Worm (Caenorhabditis elegans) whole organism, dauer: Measurements from ENCODE around the gene gpch-1.

ENCODE experiments used
- unc-62 ChIP-seq: sonication (generic microtip); optimal IDR thresholded peaks from 2 replicates; lab custom pipeline; 2017; ENCODE audit warnings: missing biosample characterization, missing genetic modification reagents, missing genetic modification characterization

Gene gpch-1

DNA sequence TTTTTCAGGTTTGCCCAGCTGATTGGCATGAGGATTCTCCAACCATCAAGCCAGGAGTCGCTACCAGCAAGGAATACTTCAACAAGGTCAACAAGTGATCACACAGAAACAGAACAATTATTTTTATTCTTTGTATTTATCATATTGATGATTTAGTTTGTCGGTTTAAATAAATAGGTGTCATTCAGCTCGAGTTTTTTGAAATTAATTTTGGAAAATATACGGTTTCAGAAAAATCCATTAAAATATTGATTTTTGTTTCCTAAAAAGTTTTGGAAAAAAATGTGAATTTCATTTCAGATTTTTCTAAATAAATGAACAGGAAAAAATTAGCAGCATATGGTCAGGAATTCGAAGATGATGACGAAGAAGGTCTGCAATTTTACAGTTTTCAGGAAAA, at the start of gene gpch-1:
Gene gpch-1 (plus strand): TSS at position 301 of the 400 bp plus-strand sequence.
- TF ChIP-seq unc-62 (GFP tag; lab: Kevin White, UChicago): no peak

DNA sequence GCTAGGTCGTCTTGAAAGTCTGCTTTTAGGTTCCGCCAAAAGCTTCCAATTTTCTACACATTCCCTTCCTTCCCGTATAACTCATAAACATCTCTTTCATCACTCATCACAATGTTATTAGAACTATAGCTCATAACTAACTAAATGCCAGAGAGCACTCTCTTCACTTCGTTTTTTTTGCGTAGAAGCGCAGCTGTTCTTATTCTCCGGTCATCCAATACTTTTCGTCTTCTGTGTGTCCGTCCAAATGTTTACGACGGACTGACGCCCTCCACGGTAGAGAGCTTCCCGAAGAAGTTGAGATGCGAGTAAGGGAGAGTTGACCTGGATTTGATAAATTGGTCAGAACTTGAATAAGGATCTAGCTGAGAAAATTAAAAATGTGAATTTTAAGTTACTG, 49.1 kb upstream of the gpch-1 start:
- TF ChIP-seq unc-62 (GFP tag; lab: Kevin White, UChicago): no peak

DNA sequence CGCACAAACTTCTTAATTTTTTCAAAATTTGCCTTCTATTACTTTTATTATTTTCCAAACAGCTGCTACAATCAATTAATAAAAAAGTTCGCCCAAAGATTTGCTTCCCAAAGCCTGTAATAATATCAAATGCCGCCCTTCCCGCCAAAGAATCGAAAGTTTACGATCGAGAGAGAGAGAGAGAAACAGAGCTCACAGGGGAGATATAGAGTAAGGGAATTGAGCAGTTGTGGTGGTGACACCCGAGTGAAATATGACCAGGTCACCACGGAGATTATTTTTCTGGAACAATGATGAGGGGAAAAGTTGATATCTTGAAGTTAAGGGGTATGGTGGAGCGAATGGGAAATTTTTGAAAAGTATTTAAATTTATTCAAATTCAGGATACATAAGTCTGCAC, 48.5 kb upstream of the gpch-1 start:
- TF ChIP-seq unc-62 (GFP tag; lab: Kevin White, UChicago): no peak

DNA sequence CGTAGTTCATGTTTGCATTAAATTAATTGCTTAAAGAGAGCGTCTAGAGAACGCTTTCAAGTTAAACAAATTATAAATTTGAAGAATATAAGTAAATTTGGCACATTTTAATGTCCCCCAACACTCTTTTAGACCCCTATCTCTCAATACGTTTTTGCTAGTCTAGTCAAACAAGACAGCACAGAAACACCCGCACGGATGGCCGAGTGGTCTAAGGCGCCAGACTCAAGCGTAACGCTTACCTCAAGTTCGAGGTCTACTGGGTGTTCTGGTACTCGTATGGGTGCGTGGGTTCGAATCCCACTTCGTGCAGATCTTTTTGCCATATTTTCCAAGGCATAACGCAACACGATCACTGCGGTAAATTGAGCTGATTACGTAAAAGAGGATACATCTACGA, 46.0 kb upstream of the gpch-1 start:
- no peak for TF ChIP-seq unc-62 (GFP tag; lab: Kevin White, UChicago)

DNA sequence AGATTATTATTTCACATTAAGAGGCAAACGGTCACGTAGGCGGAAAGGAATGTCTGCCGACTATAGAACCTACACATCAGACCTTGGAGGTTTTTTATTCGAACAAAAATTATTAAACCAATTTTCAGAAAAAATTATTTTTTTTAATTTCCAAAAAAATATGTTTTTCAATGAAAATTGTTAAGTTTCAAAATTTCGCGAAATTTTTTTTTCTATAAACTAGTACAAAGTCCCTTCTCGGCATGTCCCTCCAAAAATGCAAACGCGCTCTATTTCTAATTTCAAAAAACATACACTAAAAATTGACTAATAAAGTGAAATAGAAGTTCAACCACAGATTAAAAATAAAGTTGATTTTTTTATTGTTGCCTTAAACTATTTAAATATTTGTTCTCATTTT, 43.4 kb upstream of the gpch-1 start, which contains the start of gene ckb-1:
Gene ckb-1 (plus strand): TSS at position 301 of the 400 bp plus-strand sequence.
- no peak for TF ChIP-seq unc-62 (GFP tag; lab: Kevin White, UChicago)

DNA sequence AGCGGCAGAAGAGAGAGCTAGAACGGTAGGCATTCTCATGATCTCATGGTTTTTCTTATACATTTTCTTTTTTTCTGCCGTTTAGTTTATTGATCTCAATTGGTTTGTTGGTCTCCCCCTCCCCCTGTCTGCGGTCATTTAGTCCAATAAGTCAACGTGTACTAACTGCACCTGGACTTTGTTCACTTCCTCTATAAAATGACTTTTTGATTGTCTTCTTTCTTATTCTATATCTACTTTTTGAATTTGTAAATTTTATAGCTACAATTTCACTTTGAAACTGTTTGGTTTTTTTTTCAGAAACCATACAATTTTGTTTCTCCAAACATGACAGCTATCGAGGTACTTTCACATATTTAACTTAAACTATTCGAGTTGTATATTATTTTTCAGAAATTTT, 40.7 kb upstream of the gpch-1 start, which contains the start of gene ckb-2:
Gene ckb-2 (plus strand): TSS at position 301 of the 400 bp plus-strand sequence.
- no peak for TF ChIP-seq unc-62 (GFP tag; lab: Kevin White, UChicago)

DNA sequence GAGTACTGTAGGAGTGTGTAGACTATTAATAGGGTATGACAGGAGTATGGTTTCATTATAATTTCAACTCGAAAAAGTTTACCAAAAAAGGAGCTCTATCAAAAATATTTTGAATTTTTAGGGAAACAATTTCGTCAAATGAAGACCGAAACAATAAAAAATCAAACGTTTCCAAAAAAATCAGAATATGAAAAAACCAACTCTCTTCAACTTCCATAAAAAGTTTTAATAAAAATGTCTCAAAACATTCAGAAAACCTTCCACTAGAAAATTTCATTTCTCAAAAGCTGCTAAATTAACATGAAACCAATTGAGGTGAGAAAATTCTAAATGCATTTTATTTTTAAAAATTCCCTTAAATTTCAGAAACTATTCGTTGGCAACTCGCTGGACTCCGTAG, 37.8 kb upstream of the gpch-1 start, which contains the start of gene ckb-3:
Gene ckb-3 (plus strand): TSS at position 301 of the 400 bp plus-strand sequence.
- TF ChIP-seq unc-62 (GFP tag; lab: Kevin White, UChicago): no peak

DNA sequence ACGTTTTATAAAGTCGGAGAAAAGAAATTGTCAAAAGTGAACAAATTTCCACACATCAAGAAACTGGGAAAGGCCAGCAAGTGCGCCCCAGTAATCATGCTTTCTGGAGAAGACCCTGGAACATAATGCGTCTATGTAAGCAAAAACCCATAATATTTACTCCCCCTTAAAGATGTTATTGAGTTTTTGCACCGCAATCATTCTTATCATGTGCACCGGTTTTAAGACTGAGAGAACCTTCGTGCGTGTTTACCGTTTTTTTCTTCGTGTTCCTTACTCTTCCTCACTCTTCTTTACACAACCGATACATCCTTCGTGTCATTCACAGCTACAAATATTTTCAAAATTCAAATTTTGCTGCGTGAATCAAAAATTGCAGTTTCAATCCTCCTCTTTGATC, 35.5 kb upstream of the gpch-1 start:
- no peak for TF ChIP-seq unc-62 (GFP tag; lab: Kevin White, UChicago)

DNA sequence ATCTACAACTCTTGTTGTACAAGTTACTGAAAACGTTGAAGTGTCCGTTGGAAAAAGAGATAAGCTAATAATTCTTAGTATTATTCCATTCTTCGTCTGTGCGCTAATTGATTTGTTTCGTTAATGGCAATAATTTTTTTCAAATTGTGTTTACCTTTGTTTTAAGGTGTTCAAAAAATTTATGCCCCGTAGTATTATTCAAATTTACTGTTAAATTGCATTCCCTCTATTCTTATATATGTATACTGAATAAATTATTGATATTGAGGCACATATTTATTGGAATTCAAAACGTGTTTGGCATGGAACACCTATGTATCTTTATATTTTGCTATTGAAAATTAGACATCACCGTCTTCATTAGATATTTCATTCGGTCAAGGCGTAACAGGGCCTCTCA, 33.5 kb upstream of the gpch-1 start, which contains the start of gene pals-26:
Gene pals-26 (plus strand): TSS at position 301 of the 400 bp plus-strand sequence.
- no peak for TF ChIP-seq unc-62 (GFP tag; lab: Kevin White, UChicago)

DNA sequence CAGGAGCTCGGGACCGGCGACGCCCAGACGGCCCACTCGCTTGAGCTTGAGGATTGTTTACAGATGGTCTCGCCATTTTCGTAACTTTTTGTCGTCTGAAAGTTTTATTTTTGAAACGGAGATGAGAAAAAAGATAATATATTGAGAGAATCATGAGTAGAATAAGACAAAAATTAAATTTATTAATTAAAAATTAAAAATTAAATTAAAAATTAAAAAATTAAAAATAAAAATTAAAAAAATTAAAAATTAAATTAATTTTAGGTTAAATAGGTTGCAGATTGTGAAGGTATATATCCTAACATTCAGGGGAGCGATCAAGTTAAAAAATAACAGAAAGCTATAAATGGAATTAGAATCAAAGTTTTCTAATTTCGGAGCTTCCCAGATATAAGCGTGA, 28.6 kb upstream of the gpch-1 start, which contains the start of gene B0284.3:
Gene B0284.3 (minus strand): TSS at position 101 of the 400 bp plus-strand sequence.
- no peak for TF ChIP-seq unc-62 (GFP tag; lab: Kevin White, UChicago)

DNA sequence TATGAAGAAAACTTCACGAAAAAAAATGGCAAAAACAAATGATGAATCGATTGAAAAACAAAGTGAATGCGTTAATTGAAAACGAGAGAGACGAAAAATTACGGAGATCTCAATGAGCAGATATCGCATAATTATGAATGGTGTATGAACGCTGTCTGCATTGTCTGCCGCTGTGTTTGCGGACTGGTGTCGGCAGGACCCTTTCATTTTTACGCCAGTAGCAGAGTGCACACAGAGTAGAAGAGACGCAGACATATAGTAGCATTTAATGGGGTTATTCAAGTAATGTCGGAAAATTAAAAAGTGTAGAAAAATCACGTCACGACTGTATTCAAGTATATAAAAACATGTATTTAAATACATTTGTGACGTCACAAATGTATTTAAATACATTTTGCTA, 27.5 kb upstream of the gpch-1 start:
- no peak for TF ChIP-seq unc-62 (GFP tag; lab: Kevin White, UChicago)

DNA sequence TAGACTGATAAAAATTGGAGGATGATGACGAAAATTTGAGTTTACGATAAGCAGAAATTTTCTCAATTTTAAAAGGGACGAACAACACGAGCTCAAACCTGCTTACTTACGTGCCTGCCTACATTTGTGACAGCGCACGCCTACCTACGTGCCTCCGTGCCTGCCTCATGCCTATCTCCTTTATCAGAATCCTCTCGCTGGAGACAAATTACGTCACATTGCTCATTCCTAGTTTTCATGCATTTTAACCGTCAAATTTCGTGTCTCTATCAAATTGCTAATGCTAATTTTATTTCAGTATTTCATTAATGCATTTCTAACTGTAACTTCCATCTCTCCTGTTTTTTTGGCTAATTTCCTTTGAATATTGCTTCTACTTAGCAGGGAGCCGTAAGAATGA, 27.0 kb upstream of the gpch-1 start, which contains the start of gene pals-27:
Gene pals-27 (plus strand): TSS at position 301 of the 400 bp plus-strand sequence.
- TF ChIP-seq unc-62 (GFP tag; lab: Kevin White, UChicago): no peak

DNA sequence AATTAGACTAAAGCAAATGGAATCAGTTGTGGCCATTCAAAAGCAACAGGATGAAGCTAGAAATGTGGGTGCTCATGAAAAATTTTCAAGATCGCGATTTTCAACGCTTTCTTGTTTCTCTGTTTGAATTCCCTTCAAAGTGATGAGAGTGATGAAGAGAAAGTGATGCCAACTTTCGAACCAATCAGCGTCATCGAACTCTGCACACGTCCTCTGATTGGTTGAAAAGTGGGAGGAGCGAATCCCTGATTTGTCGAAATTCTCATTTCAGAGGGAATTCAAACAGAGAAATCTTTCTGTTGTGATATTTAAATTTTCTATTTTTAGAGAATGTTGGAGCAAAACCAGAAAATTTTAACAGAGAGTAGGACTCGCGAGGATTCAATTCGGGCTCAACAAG, 26.2 kb upstream of the gpch-1 start:
- no peak for TF ChIP-seq unc-62 (GFP tag; lab: Kevin White, UChicago)

DNA sequence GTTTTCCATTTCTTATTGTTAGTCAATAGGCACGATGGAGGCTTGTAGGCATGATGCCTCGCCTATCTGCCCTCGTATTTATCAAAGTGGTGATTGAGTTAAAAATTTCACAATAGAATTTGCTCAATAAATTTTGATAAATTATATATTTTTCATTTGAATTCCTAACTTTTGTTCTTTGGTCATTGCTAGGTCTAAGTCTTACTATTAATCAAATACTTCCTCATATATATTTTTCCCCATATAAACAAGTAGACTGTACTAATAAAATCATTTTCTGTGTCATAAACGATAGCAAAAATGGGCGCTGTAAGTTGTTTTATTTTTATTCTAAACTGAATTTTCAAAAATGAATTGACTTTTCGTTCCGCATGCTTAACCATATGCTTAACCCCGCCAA, 23.9 kb upstream of the gpch-1 start, which contains the start of gene pals-28:
Gene pals-28 (plus strand): TSS at position 301 of the 400 bp plus-strand sequence.
- no peak for TF ChIP-seq unc-62 (GFP tag; lab: Kevin White, UChicago)

DNA sequence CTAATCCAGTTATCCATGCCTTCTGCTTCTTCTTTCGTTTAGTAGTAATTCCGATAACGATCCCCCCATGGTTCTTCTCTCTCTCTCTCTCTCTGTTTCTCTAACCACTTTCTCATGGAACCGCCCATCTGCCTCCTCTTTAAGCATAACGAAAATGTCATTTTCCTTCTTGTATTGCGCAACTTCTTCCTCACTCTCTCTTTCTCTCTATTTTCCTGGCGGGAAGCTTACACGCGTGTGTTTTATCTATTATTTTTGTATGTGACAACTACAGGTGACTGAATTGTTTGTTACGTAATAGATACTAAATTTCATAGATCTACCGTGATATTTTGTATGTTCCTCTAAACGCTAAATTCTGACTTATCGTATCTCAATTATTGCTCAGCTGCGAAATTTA, 17.9 kb upstream of the gpch-1 start:
- no peak for TF ChIP-seq unc-62 (GFP tag; lab: Kevin White, UChicago)

DNA sequence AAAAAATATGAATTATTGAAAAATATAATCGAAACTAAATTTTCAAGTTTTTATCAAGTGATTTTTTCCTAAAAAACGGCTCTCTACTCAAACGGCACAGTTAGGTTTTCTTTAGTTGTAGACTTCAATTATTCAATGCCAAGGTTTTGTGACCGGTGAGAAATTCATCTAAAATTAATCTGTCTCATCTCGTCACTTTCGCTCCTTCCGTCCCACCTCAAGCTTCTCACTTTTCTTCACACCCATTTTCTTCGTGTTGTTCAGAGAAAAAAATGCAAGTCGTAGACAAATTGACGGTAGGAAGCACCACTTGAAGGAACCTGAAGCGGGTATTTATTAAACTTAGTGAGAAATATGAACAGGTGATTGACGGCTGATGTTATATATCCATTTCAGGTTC, 17.0 kb upstream of the gpch-1 start:
- TF ChIP-seq unc-62 (GFP tag; lab: Kevin White, UChicago): no peak

DNA sequence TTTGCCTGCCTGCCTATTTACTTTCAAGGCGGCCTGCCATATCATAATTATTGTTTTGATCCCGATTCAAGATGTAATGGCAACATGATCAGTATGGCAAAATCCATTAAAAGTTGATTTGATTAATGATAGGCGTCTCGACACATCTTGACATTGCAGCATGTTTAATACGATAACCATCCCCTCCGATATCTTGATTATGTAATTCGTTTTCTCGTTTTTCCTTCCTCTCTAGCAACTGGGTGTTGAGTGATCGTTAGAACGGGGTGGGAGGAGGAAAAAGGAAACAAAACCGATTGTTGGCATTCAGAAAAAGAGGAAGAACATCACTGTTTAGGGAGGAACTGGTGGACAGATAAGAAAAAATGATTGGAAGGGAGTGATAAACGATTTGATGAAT, 16.4 kb upstream of the gpch-1 start:
- TF ChIP-seq unc-62 (GFP tag; lab: Kevin White, UChicago): no peak
